Worm (Caenorhabditis elegans): ENCODE results near the gene srt-65.

ce11 chrV:5177209-5177608, 4.5 kb upstream of the srt-65 start, which contains the start of gene ugt-51:
- TF ChIP-seq snpc-4 (tag; optimal IDR thresholded peaks at IDR 0.05) (no peak), nhr-76 (tag; optimal IDR thresholded peaks at IDR 0.05) (no peak), unc-62 (GFP tag; optimal IDR thresholded peaks at IDR 0.05) (no peak), sptf-1 (tag; optimal IDR thresholded peaks at IDR 0.05) (no peak), nhr-28 (tag; optimal IDR thresholded peaks at IDR 0.05) (no peak), nhr-12 (tag; optimal IDR thresholded peaks at IDR 0.05) (no peak), lin-13 (tag; optimal IDR thresholded peaks at IDR 0.05) (no peak), nhr-2 (tag; optimal IDR thresholded peaks at IDR 0.05) (no peak), ham-2 (GFP tag; optimal IDR thresholded peaks at IDR 0.05) (no peak), pha-4 (tag; optimal IDR thresholded peaks at IDR 0.05) (no peak), ztf-11 (tag; optimal IDR thresholded peaks at IDR 0.05) (no peak), drap-1 (GFP tag; optimal IDR thresholded peaks at IDR 0.05) (no peak), cnd-1 (tag; optimal IDR thresholded peaks at IDR 0.05) (no peak)
